Worm (Caenorhabditis elegans): ENCODE data around the gene C17H12.3.
A peak's percentile ranks its signal among the peaks of the same experiment; 100 is the strongest.

The C17H12.3 gene

ce11 chrIV:6818369-6818768, 22.9 kb upstream of the C17H12.3 start, which contains the start of gene C17H12.8:
Gene C17H12.8 (plus strand): TSS chrIV:6818703.
- TF ChIP-seq elt-2 (tag; optimal IDR thresholded peaks at IDR 0.05) (peak; percentile 76), ceh-14 (tag; optimal IDR thresholded peaks at IDR 0.05) (no peak)

ce11 chrIV:6817554-6817953, 22.1 kb upstream of the C17H12.3 start, which contains the start of gene C17H12.5:
Gene C17H12.5 (minus strand): TSS chrIV:6817654.
- TF ChIP-seq ceh-19 (GFP tag; optimal IDR thresholded peaks at IDR 0.05) = no peak
- TF ChIP-seq ceh-2 (tag; optimal IDR thresholded peaks at IDR 0.05) = no peak
- no peak for TF ChIP-seq C38D4.7 (GFP tag; optimal IDR thresholded peaks at IDR 0.05)
- no peak for TF ChIP-seq sdc-2 (tag; optimal IDR thresholded peaks at IDR 0.05)
- TF ChIP-seq hlh-15 (tag; optimal IDR thresholded peaks at IDR 0.05) = no peak
- no peak for TF ChIP-seq ceh-14 (tag; optimal IDR thresholded peaks at IDR 0.05)
- no peak for TF ChIP-seq nhr-11 (tag; optimal IDR thresholded peaks at IDR 0.05)
- TF ChIP-seq eyg-1 (tag; optimal IDR thresholded peaks at IDR 0.05) = no peak
- TF ChIP-seq sox-4 (tag; optimal IDR thresholded peaks at IDR 0.05) = no peak
- TF ChIP-seq unc-55 (GFP tag; optimal IDR thresholded peaks at IDR 0.05) = no peak
- no peak for TF ChIP-seq pag-3 (tag; optimal IDR thresholded peaks at IDR 0.05; ENCODE audit: borderline replicate concordance)
- TF ChIP-seq ceh-48 (tag; optimal IDR thresholded peaks at IDR 0.05) = no peak
- TF ChIP-seq pha-2 (tag; optimal IDR thresholded peaks at IDR 0.05) = no peak
- TF ChIP-seq zip-5 (tag; optimal IDR thresholded peaks at IDR 0.05) = no peak
- no peak for TF ChIP-seq syd-9 (tag; optimal IDR thresholded peaks at IDR 0.05)
- TF ChIP-seq C08G9.2 (tag; optimal IDR thresholded peaks at IDR 0.05) = no peak

- no peak for TF ChIP-seq fkh-6 (tag; optimal IDR thresholded peaks at IDR 0.05)
- no peak for TF ChIP-seq hlh-8 (tag; optimal IDR thresholded peaks at IDR 0.05)
- TF ChIP-seq sox-4 (tag; optimal IDR thresholded peaks at IDR 0.05) = no peak
- TF ChIP-seq sdc-2 (tag; optimal IDR thresholded peaks at IDR 0.05) = no peak
- TF ChIP-seq fax-1 (tag; optimal IDR thresholded peaks at IDR 0.05) = no peak
- no peak for TF ChIP-seq unc-42 (tag; optimal IDR thresholded peaks at IDR 0.05)
- no peak for TF ChIP-seq eyg-1 (tag; optimal IDR thresholded peaks at IDR 0.05)
- TF ChIP-seq ceh-30 (tag; optimal IDR thresholded peaks at IDR 0.05) = no peak
- no peak for TF ChIP-seq ceh-19 (GFP tag; optimal IDR thresholded peaks at IDR 0.05)
- no peak for TF ChIP-seq ceh-31 (tag; optimal IDR thresholded peaks at IDR 0.05)
- TF ChIP-seq ceh-6 (GFP tag; optimal IDR thresholded peaks at IDR 0.05) = no peak
- no peak for TF ChIP-seq npax-4 (tag; optimal IDR thresholded peaks at IDR 0.05)
- TF ChIP-seq sox-2 (GFP tag; IDR thresholded peaks at IDR 0.05) = no peak
- TF ChIP-seq hlh-15 (tag; optimal IDR thresholded peaks at IDR 0.05) = no peak
- no peak for TF ChIP-seq unc-3 (GFP tag; conservative IDR thresholded peaks at IDR 0.05)
- no peak for TF ChIP-seq unc-3 (tag; optimal IDR thresholded peaks at IDR 0.05)
- TF ChIP-seq ahr-1 (tag; optimal IDR thresholded peaks at IDR 0.05) = no peak
- TF ChIP-seq elt-2 (tag; optimal IDR thresholded peaks at IDR 0.05) = no peak
- no peak for TF ChIP-seq ceh-45 (GFP tag; IDR thresholded peaks at IDR 0.05)
Observed at ce11 chrIV:6811808-6812207, 16.4 kb upstream of the C17H12.3 start, which contains the start of gene ceh-48. Gene ceh-48 (plus strand): TSS chrIV:6812108.

ce11 chrIV:6809756-6810155, 14.3 kb upstream of the C17H12.3 start:
- no peak for TF ChIP-seq sox-4 (tag; optimal IDR thresholded peaks at IDR 0.05)
- peak; percentile 42 for TF ChIP-seq sdc-2 (tag; optimal IDR thresholded peaks at IDR 0.05)
- TF ChIP-seq hlh-13 (GFP tag; optimal IDR thresholded peaks at IDR 0.05) = no peak
- TF ChIP-seq tbx-2 (tag; optimal IDR thresholded peaks at IDR 0.05) = peak; percentile 54
- no peak for TF ChIP-seq T23F11.4 (GFP tag; optimal IDR thresholded peaks at IDR 0.05)
- no peak for TF ChIP-seq mec-3 (tag; optimal IDR thresholded peaks at IDR 0.05; ENCODE audit: borderline replicate concordance)
- no peak for TF ChIP-seq ztf-16 (tag; optimal IDR thresholded peaks at IDR 0.05)
- TF ChIP-seq ceh-14 (tag; optimal IDR thresholded peaks at IDR 0.05) = peak; percentile 29
- TF ChIP-seq ets-4 (tag; optimal IDR thresholded peaks at IDR 0.05) = no peak
- TF ChIP-seq hlh-8 (tag; optimal IDR thresholded peaks at IDR 0.05) = no peak
- no peak for TF ChIP-seq ceh-48 (tag; optimal IDR thresholded peaks at IDR 0.05)
- TF ChIP-seq fkh-10 (GFP tag; optimal IDR thresholded peaks at IDR 0.05) = peak; percentile 26
- TF ChIP-seq nhr-11 (tag; optimal IDR thresholded peaks at IDR 0.05) = no peak
- no peak for TF ChIP-seq ceh-30 (tag; optimal IDR thresholded peaks at IDR 0.05)
- peak; percentile 82 for TF ChIP-seq ceh-34 (tag; optimal IDR thresholded peaks at IDR 0.05)
- TF ChIP-seq odd-2 (tag; optimal IDR thresholded peaks at IDR 0.05) = no peak
- no peak for TF ChIP-seq rnt-1 (tag; optimal IDR thresholded peaks at IDR 0.05)
- TF ChIP-seq F13H6.1 (tag; optimal IDR thresholded peaks at IDR 0.05) = no peak
- TF ChIP-seq pha-4 (tag; optimal IDR thresholded peaks at IDR 0.05) = no peak
- no peak for TF ChIP-seq che-1 (tag; optimal IDR thresholded peaks at IDR 0.05)
- no peak for TF ChIP-seq pqm-1 (tag; optimal IDR thresholded peaks at IDR 0.05)
- no peak for TF ChIP-seq pat-9 (tag; optimal IDR thresholded peaks at IDR 0.05)
- TF ChIP-seq K09A11.1 (tag; optimal IDR thresholded peaks at IDR 0.05; ENCODE audit: insufficient read depth) = no peak
- no peak for TF ChIP-seq pha-2 (tag; optimal IDR thresholded peaks at IDR 0.05)
- no peak for TF ChIP-seq ceh-24 (tag; optimal IDR thresholded peaks at IDR 0.05)

Data from whole organism, late embryonic.